Worm (Caenorhabditis elegans): ENCODE data around the gene R10D12.6.

Gene R10D12.6

DNA sequence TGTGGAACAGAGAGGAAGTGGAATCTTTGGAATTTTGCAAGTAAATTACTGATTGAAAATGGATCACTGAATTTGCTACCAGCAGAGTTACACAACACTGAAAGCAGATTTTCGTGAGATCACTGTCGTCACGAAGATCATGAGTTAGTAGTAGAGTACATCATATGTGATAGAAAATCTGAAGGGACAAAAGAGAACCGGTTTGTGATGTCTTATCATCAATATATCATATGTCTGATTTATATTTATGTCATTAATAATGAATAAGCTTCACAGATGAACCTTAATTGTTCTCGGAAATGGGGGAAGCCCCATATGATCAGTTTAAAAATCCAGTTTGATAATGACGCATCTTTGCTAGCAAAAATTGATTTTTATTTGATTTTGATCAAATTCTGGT is 13.1 kb upstream of the R10D12.6 start (continued):
- TF ChIP-seq mdl-1 (tag; optimal IDR thresholded peaks at IDR 0.05), result peak in 1 of 2 experiments; percentile 44
- no peak for TF ChIP-seq Y5F2A.4 (GFP tag; optimal IDR thresholded peaks at IDR 0.05)
- no peak for TF ChIP-seq rbr-2 (tag; optimal IDR thresholded peaks at IDR 0.05)
- TF ChIP-seq Y75B8A.6 (GFP tag; IDR thresholded peaks at IDR 0.05), result no peak
- TF ChIP-seq nhr-102 (tag; optimal IDR thresholded peaks at IDR 0.05), result no peak
- no peak for TF ChIP-seq nhr-25 (tag; optimal IDR thresholded peaks at IDR 0.05; ENCODE audit: borderline replicate concordance, insufficient read depth)

DNA sequence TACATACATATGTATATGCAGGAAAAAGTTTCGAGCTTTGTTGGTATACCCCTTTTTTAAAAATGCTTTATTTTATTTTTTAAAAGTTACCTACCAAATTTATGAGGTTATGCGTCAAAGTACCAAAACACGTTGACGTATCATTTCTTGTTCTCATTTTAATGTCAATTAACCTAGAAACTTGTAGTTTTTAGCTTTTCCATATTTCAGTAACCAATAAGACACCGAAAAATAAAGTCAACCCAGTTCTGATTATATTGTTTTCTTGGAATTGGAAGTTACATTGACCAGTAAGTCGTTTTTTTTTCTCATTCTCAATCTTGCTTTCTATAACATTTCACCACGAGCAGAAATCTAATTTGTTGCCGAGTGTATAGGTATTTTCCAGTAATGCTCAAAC is 12.3 kb upstream of the R10D12.6 start, which contains the start of gene srw-145:
Gene srw-145 (plus strand): TSS at position 301 of the 400 bp plus-strand sequence.
- TF ChIP-seq aha-1 (tag), result peak; percentile 41
- TF ChIP-seq unc-39 (tag; optimal IDR thresholded peaks at IDR 0.05), result no peak
- TF ChIP-seq ama-1 (optimal IDR thresholded peaks at IDR 0.05), result no peak
- no peak for TF ChIP-seq nhr-111 (GFP tag; optimal IDR thresholded peaks at IDR 0.05)
- peak; percentile 6 for TF ChIP-seq nhr-11 (tag; optimal IDR thresholded peaks at IDR 0.05)
- TF ChIP-seq sdz-12 (GFP tag; optimal IDR thresholded peaks at IDR 0.05), result no peak
- no peak for TF ChIP-seq F49E8.2 (tag; optimal IDR thresholded peaks at IDR 0.05; ENCODE audit: borderline replicate concordance)

DNA sequence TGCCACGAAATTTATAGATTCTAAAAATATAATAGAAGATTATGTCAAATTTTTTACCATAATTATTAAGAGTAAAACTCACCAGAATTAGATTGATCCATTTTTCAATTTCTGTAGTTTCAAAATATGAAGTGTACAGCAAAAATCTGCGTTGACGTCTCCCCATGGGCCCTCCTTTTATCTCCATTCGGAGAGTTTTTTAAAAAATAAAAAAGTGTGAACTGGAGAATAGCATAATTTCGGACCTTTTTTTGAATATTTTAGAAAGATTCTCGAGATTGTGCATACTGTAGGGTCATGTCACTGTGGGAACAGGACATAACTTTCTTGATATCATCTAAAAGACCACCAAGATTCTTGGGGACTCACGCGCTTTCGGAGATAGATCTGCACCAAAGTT is 7.0 kb upstream of the R10D12.6 start, which contains the start of gene dpr-1:
Gene dpr-1 (minus strand): TSS at position 101 of the 400 bp plus-strand sequence.
- TF ChIP-seq lin-13 (GFP tag; optimal IDR thresholded peaks at IDR 0.05) (no peak), ceh-44 (GFP tag; IDR thresholded peaks at IDR 0.05) (no peak), ztf-7 (tag; optimal IDR thresholded peaks at IDR 0.05) (no peak), zfp-3 (GFP tag; conservative IDR thresholded peaks at IDR 0.05) (no peak), spr-3 (GFP tag; optimal IDR thresholded peaks at IDR 0.05) (no peak), mdl-1 (tag; optimal IDR thresholded peaks at IDR 0.05) (no peak), F26F4.8 (GFP tag; conservative IDR thresholded peaks at IDR 0.05) (no peak), nhr-111 (GFP tag; optimal IDR thresholded peaks at IDR 0.05) (no peak), nhr-237 (tag; optimal IDR thresholded peaks at IDR 0.05) (no peak), R02D3.7 (tag; optimal IDR thresholded peaks at IDR 0.05) (no peak), egl-27 (tag; optimal IDR thresholded peaks at IDR 0.05) (no peak), dmd-6 (GFP tag; IDR thresholded peaks at IDR 0.05) (no peak)

- TF ChIP-seq daf-19 (GFP tag; conservative IDR thresholded peaks at IDR 0.05) (no peak), snpc-1.2 (GFP tag; IDR thresholded peaks at IDR 0.05) (no peak), ama-1 (optimal IDR thresholded peaks at IDR 0.05) (no peak), lin-13 (GFP tag; optimal IDR thresholded peaks at IDR 0.05) (no peak), dmd-9 (GFP tag; IDR thresholded peaks at IDR 0.05) (no peak), sdz-12 (GFP tag; optimal IDR thresholded peaks at IDR 0.05) (no peak), lin-1 (GFP tag; IDR thresholded peaks at IDR 0.05) (no peak), egl-43 (GFP tag; IDR thresholded peaks at IDR 0.05) (no peak), lin-38 (GFP tag; IDR thresholded peaks at IDR 0.05) (no peak), ceh-62 (tag; optimal IDR thresholded peaks at IDR 0.05) (no peak), jun-1 (tag; optimal IDR thresholded peaks at IDR 0.05) (no peak)
These were observed 2.6 kb upstream of the R10D12.6 start, which contains the start of the genes srx-10 and clec-226 for ce11 chrV:13946385-13947019. Gene srx-10 (minus strand): TSS chrV:13946485. Gene clec-226 (plus strand): TSS chrV:13946969.

ce11 chrV:13949752-13950151 is 642 bp downstream of the R10D12.6 start, which contains the start of gene R10D12.7:
Gene R10D12.7 (plus strand): TSS chrV:13950052.
- TF ChIP-seq mes-2 (tag; optimal IDR thresholded peaks at IDR 0.05; ENCODE audit: poor library complexity, severe bottlenecking) (no peak), arid-1 (GFP tag; conservative IDR thresholded peaks at IDR 0.05) (no peak), ces-1 (GFP tag; optimal IDR thresholded peaks at IDR 0.05) (no peak), R02D3.7 (tag; optimal IDR thresholded peaks at IDR 0.05) (no peak), hlh-11 (tag; optimal IDR thresholded peaks at IDR 0.05) (no peak), pqm-1 (tag; optimal IDR thresholded peaks at IDR 0.05) (no peak), mdl-1 (tag; optimal IDR thresholded peaks at IDR 0.05) (no peak), unc-62 (GFP tag; optimal IDR thresholded peaks at IDR 0.05 in 1 of 2) (no peak), unc-62 (tag; optimal IDR thresholded peaks at IDR 0.05) (no peak), nhr-6 (tag; optimal IDR thresholded peaks at IDR 0.05) (no peak), ztf-7 (tag; optimal IDR thresholded peaks at IDR 0.05) (no peak), aly-2 (tag; optimal IDR thresholded peaks at IDR 0.05) (no peak), dmd-9 (GFP tag; IDR thresholded peaks at IDR 0.05) (no peak)
